In genomic region chrIV:6323654-6324224, ce11 we compare ENCODE assay signal across 3 worm cellular contexts.
TF ChIP-seq lines count a peak whose summit lies in the region.

Gene sqd-1, plus strand, starts transcription at chrIV:6324174.

TF ChIP-seq in whole organism, L1 larva, 84 proteins besides CTCF, POLR2A, EP300 and RAD21 (continued from another document and continues in another):
- peak in 1 of 2 experiments; percentile 52 for TF ChIP-seq egl-27 (tag; optimal IDR thresholded peaks at IDR 0.05; lab: Kevin White, UChicago)
- peak; percentile 77 for TF ChIP-seq blmp-1 (tag; optimal IDR thresholded peaks at IDR 0.05; lab: Kevin White, UChicago)
- TF ChIP-seq nhr-237 (tag; optimal IDR thresholded peaks at IDR 0.05; lab: Kevin White, UChicago), result peak; percentile 81
- TF ChIP-seq nhr-11 (tag; optimal IDR thresholded peaks at IDR 0.05; lab: Kevin White, UChicago), result peak; percentile 74
- TF ChIP-seq aly-2 (tag; optimal IDR thresholded peaks at IDR 0.05; lab: Kevin White, UChicago), result peak; percentile 71
- peak; percentile 92 for TF ChIP-seq sox-4 (tag; optimal IDR thresholded peaks at IDR 0.05; lab: Kevin White, UChicago)
- TF ChIP-seq dsc-1 (tag; optimal IDR thresholded peaks at IDR 0.05; lab: Kevin White, UChicago), result peak; percentile 97
- TF ChIP-seq ceh-88 (GFP tag; IDR thresholded peaks at IDR 0.05; lab: Robert Waterston, UW), result peak; percentile 93
- TF ChIP-seq jun-1 (tag; optimal IDR thresholded peaks at IDR 0.05; lab: Kevin White, UChicago), result peak; percentile 96
- peak; percentile 97 for TF ChIP-seq xbp-1 (tag; optimal IDR thresholded peaks at IDR 0.05; lab: Kevin White, UChicago)
- peak; percentile 92 for TF ChIP-seq C04F5.9 (tag; optimal IDR thresholded peaks at IDR 0.05; lab: Kevin White, UChicago)
- TF ChIP-seq grh-1 (GFP tag; IDR thresholded peaks at IDR 0.05; lab: Robert Waterston, UW), result peak; percentile 97
- peak; percentile 97 to 98 (median 97) for TF ChIP-seq ceh-82 (tag; optimal IDR thresholded peaks at IDR 0.05; lab: Kevin White, UChicago)
- no peak for TF ChIP-seq nhr-84 (tag; optimal IDR thresholded peaks at IDR 0.05; lab: Kevin White, UChicago)
- TF ChIP-seq rnt-1 (tag; optimal IDR thresholded peaks at IDR 0.05; lab: Kevin White, UChicago), result peak; percentile 98
- TF ChIP-seq nhr-20 (tag; optimal IDR thresholded peaks at IDR 0.05; lab: Kevin White, UChicago), result peak; percentile 98
- TF ChIP-seq skn-1 (tag; optimal IDR thresholded peaks at IDR 0.05; lab: Kevin White, UChicago), result peak; percentile 95
- TF ChIP-seq nhr-77 (tag; optimal IDR thresholded peaks at IDR 0.05; lab: Kevin White, UChicago), result peak; percentile 89
- no peak for TF ChIP-seq ces-1 (GFP tag; optimal IDR thresholded peaks at IDR 0.05; lab: Kevin White, UChicago)
- peak in 1 of 2 experiments; percentile 92 for TF ChIP-seq mdl-1 (tag; optimal IDR thresholded peaks at IDR 0.05; lab: Kevin White, UChicago)
- peak; percentile 95 for TF ChIP-seq ztf-4 (tag; optimal IDR thresholded peaks at IDR 0.05; lab: Kevin White, UChicago)
- TF ChIP-seq mep-1 (tag; optimal IDR thresholded peaks at IDR 0.05; lab: Kevin White, UChicago), result peak; percentile 95
- peak; percentile 98 for TF ChIP-seq swsn-7 (tag; optimal IDR thresholded peaks at IDR 0.05; lab: Kevin White, UChicago)
- no peak for TF ChIP-seq unc-30 (tag; optimal IDR thresholded peaks at IDR 0.05; lab: Kevin White, UChicago)
- TF ChIP-seq ceh-90 (tag; optimal IDR thresholded peaks at IDR 0.05; lab: Kevin White, UChicago), result peak; percentile 70
- TF ChIP-seq C34B4.2 (tag; optimal IDR thresholded peaks at IDR 0.05; lab: Kevin White, UChicago), result peak; percentile 85
- peak; percentile 95 for TF ChIP-seq lin-15B (tag; optimal IDR thresholded peaks at IDR 0.05; lab: Kevin White, UChicago)
- peak; percentile 73 for TF ChIP-seq fos-1 (tag; optimal IDR thresholded peaks at IDR 0.05; lab: Kevin White, UChicago)
- no peak for TF ChIP-seq unc-62 (GFP tag; optimal IDR thresholded peaks at IDR 0.05; lab: Kevin White, UChicago)
- peak; percentile 98 for TF ChIP-seq unc-130 (tag; optimal IDR thresholded peaks at IDR 0.05; lab: Kevin White, UChicago)
- TF ChIP-seq ets-5 (GFP tag; IDR thresholded peaks at IDR 0.05; lab: Robert Waterston, UW), result 0 out of 2 replicates have a peak, but pooled peaks have one; percentile 13
- no peak for TF ChIP-seq hlh-17 (GFP tag; optimal IDR thresholded peaks at IDR 0.05; lab: Kevin White, UChicago; ENCODE audit: borderline replicate concordance)
- peak; percentile 71 for TF ChIP-seq F16B12.6 (tag; optimal IDR thresholded peaks at IDR 0.05; lab: Kevin White, UChicago)
- TF ChIP-seq ztf-11 (tag; optimal IDR thresholded peaks at IDR 0.05; lab: Kevin White, UChicago), result peak in 1 of 2 experiments; percentile 97
- no peak for TF ChIP-seq pag-3 (tag; optimal IDR thresholded peaks at IDR 0.05; lab: Kevin White, UChicago; ENCODE audit: borderline replicate concordance, insufficient read depth)
- peak; percentile 8 for TF ChIP-seq Y116A8C.19 (tag; optimal IDR thresholded peaks at IDR 0.05; lab: Kevin White, UChicago; ENCODE audit: borderline replicate concordance)
- no peak for TF ChIP-seq sptf-1 (tag; optimal IDR thresholded peaks at IDR 0.05; lab: Kevin White, UChicago)
- peak; percentile 95 for TF ChIP-seq irx-1 (tag; optimal IDR thresholded peaks at IDR 0.05; lab: Kevin White, UChicago)
- peak; percentile 61 for TF ChIP-seq fkh-4 (tag; optimal IDR thresholded peaks at IDR 0.05; lab: Kevin White, UChicago; ENCODE audit: borderline replicate concordance)
- no peak for TF ChIP-seq pqm-1 (tag; optimal IDR thresholded peaks at IDR 0.05; lab: Kevin White, UChicago)
- peak; percentile 98 for TF ChIP-seq isw-1 (GFP tag; IDR thresholded peaks at IDR 0.05; lab: Robert Waterston, UW)
- TF ChIP-seq fkh-8 (tag; optimal IDR thresholded peaks at IDR 0.05; lab: Kevin White, UChicago), result peak; percentile 94

TF ChIP-seq in whole organism, L3 larva, 47 proteins besides CTCF, POLR2A, EP300 and RAD21 (continued from another document):
- TF ChIP-seq nhr-28 (tag; optimal IDR thresholded peaks at IDR 0.05; lab: Kevin White, UChicago), result no peak
- TF ChIP-seq egl-5 (tag; optimal IDR thresholded peaks at IDR 0.05; lab: Kevin White, UChicago), result peak; percentile 96
- TF ChIP-seq mml-1 (tag; optimal IDR thresholded peaks at IDR 0.05; lab: Kevin White, UChicago), result no peak
- TF ChIP-seq nhr-23 (tag; optimal IDR thresholded peaks at IDR 0.05; lab: Kevin White, UChicago), result peak; percentile 98
- peak; percentile 98 for TF ChIP-seq lsy-12 (tag; optimal IDR thresholded peaks at IDR 0.05; lab: Kevin White, UChicago)
- TF ChIP-seq ZK546.5 (tag; optimal IDR thresholded peaks at IDR 0.05; lab: Kevin White, UChicago), result peak; percentile 100
- TF ChIP-seq ztf-11 (tag; optimal IDR thresholded peaks at IDR 0.05; lab: Kevin White, UChicago), result no peak
- TF ChIP-seq snpc-4 (tag; optimal IDR thresholded peaks at IDR 0.05; lab: Kevin White, UChicago), result peak; percentile 86
- peak; percentile 84 for TF ChIP-seq ceh-28 (tag; optimal IDR thresholded peaks at IDR 0.05; lab: Kevin White, UChicago)
- peak; percentile 97 for TF ChIP-seq lin-15B (tag; optimal IDR thresholded peaks at IDR 0.05; lab: Kevin White, UChicago)
- peak in 1 of 3 experiments; percentile 89 for TF ChIP-seq elt-3 (tag; optimal IDR thresholded peaks at IDR 0.05; lab: Kevin White, UChicago)
- TF ChIP-seq mdl-1 (tag; optimal IDR thresholded peaks at IDR 0.05; lab: Kevin White, UChicago), result peak; percentile 15
- peak; percentile 55 for TF ChIP-seq elt-1 (tag; optimal IDR thresholded peaks at IDR 0.05; lab: Kevin White, UChicago)
- TF ChIP-seq hmg-11 (tag; optimal IDR thresholded peaks at IDR 0.05; lab: Kevin White, UChicago), result peak; percentile 92
- TF ChIP-seq skn-1 (tag; optimal IDR thresholded peaks at IDR 0.05; lab: Kevin White, UChicago), result peak; percentile 73
- TF ChIP-seq nhr-237 (tag; optimal IDR thresholded peaks at IDR 0.05; lab: Kevin White, UChicago), result no peak
- TF ChIP-seq fkh-10 (GFP tag; optimal IDR thresholded peaks at IDR 0.05; lab: Kevin White, UChicago), result peak; percentile 79
- peak; percentile 37 for TF ChIP-seq nhr-77 (tag; optimal IDR thresholded peaks at IDR 0.05; lab: Kevin White, UChicago)
- peak; percentile 98 for TF ChIP-seq pha-4 (tag; optimal IDR thresholded peaks at IDR 0.05; lab: Kevin White, UChicago)
- peak; percentile 92 for TF ChIP-seq jun-1 (tag; optimal IDR thresholded peaks at IDR 0.05; lab: Kevin White, UChicago)
- no peak for TF ChIP-seq fkh-2 (tag; optimal IDR thresholded peaks at IDR 0.05; lab: Kevin White, UChicago)
- no peak for TF ChIP-seq unc-39 (tag; optimal IDR thresholded peaks at IDR 0.05; lab: Kevin White, UChicago)
- peak; percentile 83 for TF ChIP-seq pqm-1 (tag; optimal IDR thresholded peaks at IDR 0.05; lab: Kevin White, UChicago)
- TF ChIP-seq zag-1 (tag; optimal IDR thresholded peaks at IDR 0.05; lab: Kevin White, UChicago), result peak; percentile 57
- TF ChIP-seq egl-27 (tag; optimal IDR thresholded peaks at IDR 0.05; lab: Kevin White, UChicago), result peak; percentile 78
- TF ChIP-seq daf-12 (tag; optimal IDR thresholded peaks at IDR 0.05; lab: Kevin White, UChicago), result no peak
- TF ChIP-seq unc-62 (GFP tag; optimal IDR thresholded peaks at IDR 0.05; lab: Kevin White, UChicago), result peak; percentile 59
- TF ChIP-seq nhr-25 (tag; optimal IDR thresholded peaks at IDR 0.05; lab: Kevin White, UChicago), result peak; percentile 98

TF ChIP-seq in whole organism, young adult, 124 proteins besides CTCF, POLR2A, EP300 and RAD21 (continued from another document and continues in another):
- TF ChIP-seq ztf-3 (GFP tag; optimal IDR thresholded peaks at IDR 0.05; lab: Kevin White, UChicago), result no peak
- peak; percentile 52 for TF ChIP-seq ceh-79 (tag; optimal IDR thresholded peaks at IDR 0.05; lab: Kevin White, UChicago)
- peak; percentile 48 for TF ChIP-seq ztf-18 (tag; optimal IDR thresholded peaks at IDR 0.05; lab: Kevin White, UChicago)
- peak; percentile 61 for TF ChIP-seq dpl-1 (GFP tag; optimal IDR thresholded peaks at IDR 0.05; lab: Kevin White, UChicago)
- TF ChIP-seq lin-40 (tag; optimal IDR thresholded peaks at IDR 0.05; lab: Kevin White, UChicago), result peak; percentile 96
- TF ChIP-seq madf-10 (tag; optimal IDR thresholded peaks at IDR 0.05; lab: Kevin White, UChicago), result peak; percentile 84
- TF ChIP-seq bed-2 (GFP tag; IDR thresholded peaks at IDR 0.05; lab: Robert Waterston, UW), result 0 out of 2 replicates have a peak, but pooled peaks have one; percentile 36
- peak; percentile 90 for TF ChIP-seq repo-1 (tag; optimal IDR thresholded peaks at IDR 0.05; lab: Kevin White, UChicago)
- no peak for TF ChIP-seq ets-4 (GFP tag; optimal IDR thresholded peaks at IDR 0.05; lab: Kevin White, UChicago)
- TF ChIP-seq pbrm-1 (GFP tag; IDR thresholded peaks at IDR 0.05; lab: Robert Waterston, UW), result peak; percentile 96
- no peak for TF ChIP-seq ccch-3 (GFP tag; optimal IDR thresholded peaks at IDR 0.05; lab: Kevin White, UChicago)
- TF ChIP-seq fkh-3 (tag; optimal IDR thresholded peaks at IDR 0.05; lab: Kevin White, UChicago), result no peak
- TF ChIP-seq lir-1 (GFP tag; conservative IDR thresholded peaks at IDR 0.05; lab: Robert Waterston, UW), result peak; percentile 91
- TF ChIP-seq unc-130 (GFP tag; optimal IDR thresholded peaks at IDR 0.05; lab: Kevin White, UChicago), result peak; percentile 62
- peak; percentile 91 for TF ChIP-seq Y56A3A.18 (GFP tag; IDR thresholded peaks at IDR 0.05; lab: Robert Waterston, UW)
- no peak for TF ChIP-seq hlh-12 (tag; optimal IDR thresholded peaks at IDR 0.05; lab: Kevin White, UChicago)
- TF ChIP-seq tlf-1 (GFP tag; optimal IDR thresholded peaks at IDR 0.05; lab: Kevin White, UChicago), result peak; percentile 93
- TF ChIP-seq snpc-1.1 (tag; optimal IDR thresholded peaks at IDR 0.05; lab: Kevin White, UChicago; ENCODE audit: insufficient read depth), result peak; percentile 52
- TF ChIP-seq ZK185.1 (tag; optimal IDR thresholded peaks at IDR 0.05; lab: Kevin White, UChicago; ENCODE audit: poor library complexity, severe bottlenecking), result peak; percentile 82
- TF ChIP-seq hlh-26 (GFP tag; conservative IDR thresholded peaks at IDR 0.05; lab: Robert Waterston, UW), result no peak
- TF ChIP-seq tbp1 (GFP tag; optimal IDR thresholded peaks at IDR 0.05; lab: Kevin White, UChicago), result peak; percentile 75
- peak; percentile 96 for TF ChIP-seq ztf-28 (GFP tag; IDR thresholded peaks at IDR 0.05; lab: Robert Waterston, UW)
- TF ChIP-seq cebp-1 (GFP tag; IDR thresholded peaks at IDR 0.05; lab: Robert Waterston, UW), result peak; percentile 73
- TF ChIP-seq cebp-1 (tag; optimal IDR thresholded peaks at IDR 0.05; lab: Kevin White, UChicago), result peak; percentile 90
- TF ChIP-seq Y79H2A.3 (GFP tag; conservative IDR thresholded peaks at IDR 0.05; lab: Robert Waterston, UW), result peak; percentile 87
- peak; percentile 87 for TF ChIP-seq ceh-100 (GFP tag; IDR thresholded peaks at IDR 0.05; lab: Robert Waterston, UW)
- TF ChIP-seq B0336.3 (GFP tag; IDR thresholded peaks at IDR 0.05; lab: Robert Waterston, UW), result peak; percentile 93
- no peak for TF ChIP-seq mxl-1 (tag; optimal IDR thresholded peaks at IDR 0.05; lab: Kevin White, UChicago)
- TF ChIP-seq sptf-2 (GFP tag; optimal IDR thresholded peaks at IDR 0.05; lab: Kevin White, UChicago), result no peak
- peak; percentile 79; the same call in 1 of the 2 replicates for TF ChIP-seq attf-6 (GFP tag; IDR thresholded peaks at IDR 0.05; lab: Robert Waterston, UW)
- peak; percentile 93 for TF ChIP-seq F23B12.7 (tag; optimal IDR thresholded peaks at IDR 0.05; lab: Kevin White, UChicago; ENCODE audit: insufficient read depth)
- TF ChIP-seq lag-1 (GFP tag; IDR thresholded peaks at IDR 0.05; lab: Robert Waterston, UW), result no peak
- no peak for TF ChIP-seq T07F8.4 (tag; optimal IDR thresholded peaks at IDR 0.05; lab: Kevin White, UChicago)
- no peak for TF ChIP-seq nhr-120 (GFP tag; IDR thresholded peaks at IDR 0.05; lab: Robert Waterston, UW)
- TF ChIP-seq nfyb-1 (GFP tag; IDR thresholded peaks at IDR 0.05; lab: Robert Waterston, UW), result peak; percentile 96
- peak; percentile 54 for TF ChIP-seq xnd-1 (tag; optimal IDR thresholded peaks at IDR 0.05; lab: Kevin White, UChicago)
- TF ChIP-seq lin-35 (GFP tag; optimal IDR thresholded peaks at IDR 0.05; lab: Kevin White, UChicago), result peak in 2 of 3 experiments; percentile 67 to 89
- peak; percentile 88 for TF ChIP-seq F52B5.7 (tag; optimal IDR thresholded peaks at IDR 0.05; lab: Kevin White, UChicago)
- peak; percentile 78 for TF ChIP-seq F49E8.2 (tag; optimal IDR thresholded peaks at IDR 0.05; lab: Kevin White, UChicago; ENCODE audit: insufficient read depth)
- peak; percentile 30 for TF ChIP-seq B0035.1 (tag; optimal IDR thresholded peaks at IDR 0.05; lab: Kevin White, UChicago)
- TF ChIP-seq madf-6 (GFP tag; IDR thresholded peaks at IDR 0.05; lab: Robert Waterston, UW), result peak; percentile 86
- 0 out of 2 replicates have a peak, but pooled peaks have one; percentile 71 for TF ChIP-seq F37B4.10 (GFP tag; IDR thresholded peaks at IDR 0.05; lab: Robert Waterston, UW)
- TF ChIP-seq snpc-4 (GFP tag; optimal IDR thresholded peaks at IDR 0.05; lab: Kevin White, UChicago), result peak; percentile 79
- peak; percentile 83 to 91 (median 86) for TF ChIP-seq snpc-4 (tag; optimal IDR thresholded peaks at IDR 0.05; lab: Kevin White, UChicago)
- TF ChIP-seq K11D2.4 (GFP tag; IDR thresholded peaks at IDR 0.05; lab: Robert Waterston, UW), result peak; percentile 93
- TF ChIP-seq attf-5 (GFP tag; optimal IDR thresholded peaks at IDR 0.05; lab: Kevin White, UChicago), result peak; percentile 88
- TF ChIP-seq ceh-27 (GFP tag; optimal IDR thresholded peaks at IDR 0.05; lab: Kevin White, UChicago), result peak; percentile 96
- TF ChIP-seq nfya-2 (GFP tag; IDR thresholded peaks at IDR 0.05; lab: Robert Waterston, UW), result no peak
- TF ChIP-seq dpff-1 (tag; optimal IDR thresholded peaks at IDR 0.05; lab: Kevin White, UChicago), result no peak
- no peak for TF ChIP-seq sdz-38 (tag; optimal IDR thresholded peaks at IDR 0.05; lab: Kevin White, UChicago)
- no peak for TF ChIP-seq nfya-1 (tag; optimal IDR thresholded peaks at IDR 0.05; lab: Kevin White, UChicago; ENCODE audit: borderline replicate concordance, insufficient read depth)
- peak; percentile 64 for TF ChIP-seq snpc-1.3 (tag; optimal IDR thresholded peaks at IDR 0.05; lab: Kevin White, UChicago; ENCODE audit: insufficient read depth)
- peak; percentile 86; the same call in 1 of the 2 replicates for TF ChIP-seq egl-44 (GFP tag; IDR thresholded peaks at IDR 0.05; lab: Robert Waterston, UW)
- peak; percentile 65; the same call in 1 of the 2 replicates for TF ChIP-seq aptf-2 (GFP tag; conservative IDR thresholded peaks at IDR 0.05; lab: Robert Waterston, UW)
- peak; percentile 79 for TF ChIP-seq F57C9.4 (tag; optimal IDR thresholded peaks at IDR 0.05; lab: Kevin White, UChicago)
- TF ChIP-seq mes-4 (tag; optimal IDR thresholded peaks at IDR 0.05; lab: Kevin White, UChicago), result no peak
- peak; percentile 91 for TF ChIP-seq madf-3 (GFP tag; IDR thresholded peaks at IDR 0.05; lab: Robert Waterston, UW)
- 0 out of 2 replicates have a peak, but pooled peaks have one; percentile 55 for TF ChIP-seq ceh-40 (GFP tag; IDR thresholded peaks at IDR 0.05; lab: Robert Waterston, UW)
- peak; percentile 82 for TF ChIP-seq lsl-1 (GFP tag; optimal IDR thresholded peaks at IDR 0.05; lab: Kevin White, UChicago)
- 0 out of 2 replicates have a peak, but pooled peaks have one; percentile 33 for TF ChIP-seq bed-1 (GFP tag; IDR thresholded peaks at IDR 0.05; lab: Robert Waterston, UW)
- peak; percentile 89 for TF ChIP-seq let-526 (GFP tag; IDR thresholded peaks at IDR 0.05; lab: Robert Waterston, UW)
- TF ChIP-seq rcor-1 (GFP tag; IDR thresholded peaks at IDR 0.05; lab: Robert Waterston, UW), result peak; percentile 91
- peak; percentile 75 for TF ChIP-seq attf-3 (GFP tag; conservative IDR thresholded peaks at IDR 0.05; lab: Robert Waterston, UW)
- peak; percentile 92 for TF ChIP-seq Y95B8A.8 (GFP tag; IDR thresholded peaks at IDR 0.05; lab: Robert Waterston, UW)
- TF ChIP-seq D2030.7 (GFP tag; IDR thresholded peaks at IDR 0.05; lab: Robert Waterston, UW), result peak; percentile 89
- TF ChIP-seq chd-7 (tag; optimal IDR thresholded peaks at IDR 0.05; lab: Kevin White, UChicago), result peak; percentile 90
- peak; percentile 57; the same call in 1 of the 2 replicates for TF ChIP-seq B0019.2 (GFP tag; conservative IDR thresholded peaks at IDR 0.05; lab: Robert Waterston, UW)
- TF ChIP-seq Y53F4B.3 (GFP tag; IDR thresholded peaks at IDR 0.05; lab: Robert Waterston, UW), result peak; percentile 81
